Worm (Caenorhabditis elegans): ENCODE results near the gene gasr-8.

gasr-8 gene

DNA sequence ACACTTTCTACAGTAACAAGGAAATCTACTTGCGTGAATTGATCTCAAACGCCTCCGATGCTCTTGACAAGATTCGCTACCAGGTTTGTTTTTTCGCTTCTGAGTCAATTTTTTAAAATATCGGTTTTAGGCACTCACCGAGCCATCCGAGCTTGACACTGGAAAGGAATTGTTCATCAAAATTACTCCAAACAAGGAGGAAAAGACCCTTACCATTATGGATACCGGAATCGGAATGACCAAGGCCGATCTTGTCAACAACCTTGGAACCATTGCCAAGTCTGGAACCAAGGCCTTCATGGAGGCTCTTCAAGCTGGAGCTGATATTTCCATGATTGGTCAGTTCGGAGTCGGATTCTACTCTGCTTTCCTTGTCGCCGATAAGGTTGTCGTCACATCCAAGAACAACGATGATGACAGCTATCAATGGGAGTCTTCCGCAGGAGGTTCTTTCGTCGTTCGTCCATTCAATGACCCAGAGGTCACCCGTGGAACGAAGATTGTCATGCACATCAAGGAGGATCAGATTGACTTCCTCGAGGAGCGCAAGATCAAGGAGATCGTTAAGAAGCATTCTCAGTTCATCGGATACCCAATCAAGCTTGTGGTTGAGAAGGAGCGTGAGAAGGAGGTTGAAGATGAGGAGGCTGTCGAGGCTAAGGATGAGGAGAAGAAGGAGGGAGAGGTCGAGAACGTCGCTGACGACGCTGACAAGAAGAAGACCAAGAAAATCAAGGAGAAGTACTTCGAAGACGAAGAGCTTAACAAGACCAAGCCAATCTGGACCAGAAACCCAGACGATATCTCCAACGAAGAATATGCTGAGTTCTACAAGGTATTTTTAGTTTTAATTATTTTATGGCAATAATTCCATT lies 2.4 kb upstream of the gasr-8 start:
- TF ChIP-seq T07F8.4 (tag; optimal IDR thresholded peaks at IDR 0.05) = no peak
- no peak for TF ChIP-seq ceh-79 (tag; optimal IDR thresholded peaks at IDR 0.05)
- peak; percentile 44; the same call in 1 of the 2 replicates for TF ChIP-seq ztf-6 (GFP tag; IDR thresholded peaks at IDR 0.05)
- TF ChIP-seq lin-26 (GFP tag; IDR thresholded peaks at IDR 0.05) = peak; percentile 54
- TF ChIP-seq akir-1 (GFP tag; optimal IDR thresholded peaks at IDR 0.05) = no peak
- TF ChIP-seq lsl-1 (GFP tag; optimal IDR thresholded peaks at IDR 0.05) = no peak
- TF ChIP-seq F57A8.1 (GFP tag; optimal IDR thresholded peaks at IDR 0.05) = peak; percentile 70
- no peak for TF ChIP-seq die-1 (tag; optimal IDR thresholded peaks at IDR 0.05)
- no peak for TF ChIP-seq sea-2 (GFP tag; IDR thresholded peaks at IDR 0.05)
- peak; percentile 19; the same call in 1 of the 2 replicates for TF ChIP-seq madf-6 (GFP tag; IDR thresholded peaks at IDR 0.05)
- no peak for TF ChIP-seq B0261.1 (tag; optimal IDR thresholded peaks at IDR 0.05)
- TF ChIP-seq efl-1 (GFP tag; optimal IDR thresholded peaks at IDR 0.05) = no peak
- TF ChIP-seq F37B4.10 (GFP tag; IDR thresholded peaks at IDR 0.05) = 0 out of 2 replicates have a peak, but pooled peaks have one; percentile 9
- TF ChIP-seq lsy-27 (tag; optimal IDR thresholded peaks at IDR 0.05; ENCODE audit: borderline replicate concordance, insufficient read depth) = no peak
- TF ChIP-seq C06A6.2 (GFP tag; conservative IDR thresholded peaks at IDR 0.05) = no peak
- TF ChIP-seq nfya-2 (GFP tag; IDR thresholded peaks at IDR 0.05) = no peak
- peak; percentile 76 for TF ChIP-seq ama-1 (optimal IDR thresholded peaks at IDR 0.05)
- TF ChIP-seq ama-1 (GFP tag; optimal IDR thresholded peaks at IDR 0.05) = no peak
- TF ChIP-seq rec-8 (tag; optimal IDR thresholded peaks at IDR 0.05) = no peak
- peak; percentile 67 for TF ChIP-seq dox-1 (GFP tag; IDR thresholded peaks at IDR 0.05)
- TF ChIP-seq K12H6.12 (tag; optimal IDR thresholded peaks at IDR 0.05) = no peak
- no peak for TF ChIP-seq athp-1 (tag; optimal IDR thresholded peaks at IDR 0.05)
- TF ChIP-seq hlh-12 (tag; optimal IDR thresholded peaks at IDR 0.05) = no peak
- TF ChIP-seq D2030.7 (GFP tag; IDR thresholded peaks at IDR 0.05) = no peak
- no peak for TF ChIP-seq nfya-1 (tag; optimal IDR thresholded peaks at IDR 0.05; ENCODE audit: borderline replicate concordance, insufficient read depth)
- TF ChIP-seq mxl-1 (tag; optimal IDR thresholded peaks at IDR 0.05) = no peak
- no peak for TF ChIP-seq unc-130 (GFP tag; optimal IDR thresholded peaks at IDR 0.05)
- no peak for TF ChIP-seq snpc-3.4 (tag; optimal IDR thresholded peaks at IDR 0.05)
- no peak for TF ChIP-seq let-526 (GFP tag; IDR thresholded peaks at IDR 0.05)
- TF ChIP-seq tbx-9 (tag; optimal IDR thresholded peaks at IDR 0.05; ENCODE audit: borderline replicate concordance) = no peak
- no peak for TF ChIP-seq unc-62 (GFP tag; optimal IDR thresholded peaks at IDR 0.05)
- no peak for TF ChIP-seq ceh-27 (GFP tag; optimal IDR thresholded peaks at IDR 0.05)
- TF ChIP-seq hsf-1 (GFP tag; IDR thresholded peaks at IDR 0.05) = peak; percentile 48; the same call in 1 of the 2 replicates
- no peak for TF ChIP-seq bed-2 (GFP tag; IDR thresholded peaks at IDR 0.05)
- TF ChIP-seq F22D6.2 (tag; optimal IDR thresholded peaks at IDR 0.05) = no peak
- TF ChIP-seq dpl-1 (GFP tag; optimal IDR thresholded peaks at IDR 0.05) = peak; percentile 5
- TF ChIP-seq ztf-22 (GFP tag; optimal IDR thresholded peaks at IDR 0.05) = no peak
- TF ChIP-seq madf-3 (GFP tag; IDR thresholded peaks at IDR 0.05) = 0 out of 2 replicates have a peak, but pooled peaks have one; percentile 0
- TF ChIP-seq F39B2.1 (GFP tag; IDR thresholded peaks at IDR 0.05) = 0 out of 2 replicates have a peak, but pooled peaks have one; percentile 2
- TF ChIP-seq mcd-1 (GFP tag; IDR thresholded peaks at IDR 0.05) = peak; percentile 31; the same call in 1 of the 2 replicates
- no peak; the same call in 1 of the 2 replicates for TF ChIP-seq ekl-4 (GFP tag; IDR thresholded peaks at IDR 0.05)
- no peak for TF ChIP-seq nhr-90 (tag; optimal IDR thresholded peaks at IDR 0.05)
- no peak for TF ChIP-seq aptf-3 (GFP tag; IDR thresholded peaks at IDR 0.05)
- no peak for TF ChIP-seq nhr-80 (tag; optimal IDR thresholded peaks at IDR 0.05)
- no peak for TF ChIP-seq ztf-26 (tag; optimal IDR thresholded peaks at IDR 0.05)
- no peak for TF ChIP-seq let-607 (tag; optimal IDR thresholded peaks at IDR 0.05)
- no peak for TF ChIP-seq attf-3 (GFP tag; conservative IDR thresholded peaks at IDR 0.05)
